Fruit fly (Drosophila melanogaster) whole organism, wandering third instar larva: ENCODE results near the gene CG13837.

Source experiments
- Myc ChIP-seq: fragments of >200 bp; optimal IDR thresholded peaks from 2 replicates; lab custom pipeline; 2017
- OdsH ChIP-seq: fragments of 200-800 bp; sonication (Bioruptor generic); optimal IDR thresholded peaks from 2 replicates; lab custom pipeline; 2016; ENCODE audit warnings: missing biosample characterization, mild to moderate bottlenecking, missing genetic modification characterization
- Rel ChIP-seq, 2 experiments: fragments of 200-800 bp; sonication (Bioruptor generic) in 1 of 2; optimal IDR thresholded peaks; 2 replicates in 1 of 2; 3 replicates in 1 of 2; lab custom pipeline; 2016 to 2019; ENCODE audit warnings: mild to moderate bottlenecking in 2 of 2, missing biosample characterization in 2 of 2, missing genetic modification characterization in 2 of 2, moderate library complexity in 1 of 2
- h ChIP-seq: fragments of 200-800 bp; sonication (Bioruptor generic); optimal IDR thresholded peaks from 3 replicates; lab custom pipeline; 2016; ENCODE audit warnings: missing biosample characterization, mild to moderate bottlenecking, missing genetic modification characterization
- jim ChIP-seq: fragments of 175-275, 200-325 bp; sonication (Bioruptor generic); optimal IDR thresholded peaks from 2 replicates; lab custom pipeline; 2016; ENCODE audit warnings: missing biosample characterization, mild to moderate bottlenecking, missing genetic modification characterization
- lola ChIP-seq: fragments of >200 bp; optimal IDR thresholded peaks from 2 replicates; lab custom pipeline; 2017; ENCODE audit warnings: missing biosample characterization, missing genetic modification characterization
- psq ChIP-seq: fragments of 200-800 bp; sonication (Bioruptor generic); optimal IDR thresholded peaks from 3 replicates; lab custom pipeline; 2017; ENCODE audit warnings: missing biosample characterization, mild to moderate bottlenecking, missing genetic modification characterization, moderate library complexity

- TF ChIP-seq jim (GFP tag; lab: Kevin White, UChicago) (no peak), psq (GFP tag; lab: Kevin White, UChicago) (no peak), h (no peak), OdsH (no peak), Myc (lab: Kevin White, UChicago) (peak; percentile 18), Rel (GFP tag; optimal IDR thresholded peaks at IDR 0.05; lab: Kevin White, UChicago) (no peak), Rel (tag; optimal IDR thresholded peaks at IDR 0.05; lab: Kevin White, UChicago) (no peak), lola (no peak)
Observed at dm6 chr3R:23004161-23004560, 39.6 kb upstream of the CG13837 start.
